Worm (Caenorhabditis elegans) whole organism, L1 larva: ENCODE data around the gene fbl-1.
A peak's percentile ranks its signal among the peaks of the same experiment; 100 is the strongest.

ENCODE experiments used
- C04F5.9 ChIP-seq: sonication (generic microtip); optimal IDR thresholded peaks from 2 replicates; lab custom pipeline; 2016; ENCODE audit warnings: missing genetic modification characterization, missing compliant biosample characterization
- C34B4.2 ChIP-seq: sonication (generic microtip); optimal IDR thresholded peaks from 2 replicates; lab custom pipeline; 2017; ENCODE audit warnings: mild to moderate bottlenecking, missing genetic modification characterization, missing compliant biosample characterization
- F16B12.6 ChIP-seq: fragments of 150-350 bp; optimal IDR thresholded peaks from 2 replicates; lab custom pipeline; 2014; ENCODE audit warnings: missing biosample characterization, missing genetic modification characterization
- Y116A8C.19 ChIP-seq: sonication (generic microtip); optimal IDR thresholded peaks from 2 replicates; lab custom pipeline; 2016; ENCODE audit warnings: missing compliant biosample characterization, missing genetic modification characterization, borderline replicate concordance
- aha-1 ChIP-seq: fragments of 150-350 bp; optimal IDR thresholded peaks from 2 replicates; lab custom pipeline; 2014; ENCODE audit warnings: missing biosample characterization, missing genetic modification characterization
- alr-1 ChIP-seq: fragments of 200-800 bp; sonication (Bioruptor generic); optimal IDR thresholded peaks from 2 replicates; lab custom pipeline; 2018; ENCODE audit warnings: borderline replicate concordance, mild to moderate bottlenecking, missing genetic modification characterization, missing compliant biosample characterization
- aly-2 ChIP-seq: fragments of 150-350 bp; optimal IDR thresholded peaks from 2 replicates; lab custom pipeline; 2014; ENCODE audit warnings: missing biosample characterization, missing genetic modification characterization
- ama-1 ChIP-seq: fragments of 150-350 bp; optimal IDR thresholded peaks from 2 replicates; lab custom pipeline; 2014
- ceh-8 ChIP-seq: fragments of 200-800 bp; sonication (Bioruptor generic); optimal IDR thresholded peaks from 2 replicates; lab custom pipeline; 2018; ENCODE audit warnings: mild to moderate bottlenecking, missing genetic modification characterization, moderate library complexity, missing compliant biosample characterization
- ceh-82 ChIP-seq, 3 experiments: fragments of 150-350 bp in 1 of 3; sonication (generic microtip) in 2 of 3; optimal IDR thresholded peaks; 2 replicates each; lab custom pipeline; 2014 to 2017; ENCODE audit warnings: missing biosample characterization in 3 of 3, missing genetic modification characterization in 3 of 3
- ceh-90 ChIP-seq: sonication (generic microtip); optimal IDR thresholded peaks from 2 replicates; lab custom pipeline; 2016; ENCODE audit warnings: missing genetic modification characterization, missing compliant biosample characterization
- dpl-1 ChIP-seq, 3 experiments: fragments of 150-350 bp in 2 of 3; sonication (generic microtip) in 1 of 3; optimal IDR thresholded peaks; 2 replicates each; lab custom pipeline; 2014 to 2017; ENCODE audit warnings: missing biosample characterization in 3 of 3, missing genetic modification characterization in 3 of 3, missing genetic modification reagents in 3 of 3
- dsc-1 ChIP-seq: sonication (generic microtip); optimal IDR thresholded peaks from 2 replicates; lab custom pipeline; 2016; ENCODE audit warnings: mild to moderate bottlenecking, missing genetic modification characterization, missing compliant biosample characterization
- efl-1 ChIP-seq, 4 experiments: fragments of 150-350 bp; optimal IDR thresholded peaks in 3 of 4; peaks in 1 of 4; 1 replicate in 1 of 4; 2 replicates in 3 of 4; lab custom pipeline; 2014; ENCODE audit warnings: missing biosample characterization in 2 of 4, missing genetic modification characterization in 2 of 4, missing genetic modification reagents in 2 of 4
- efl-3 ChIP-seq: fragments of 200-800 bp; sonication (Bioruptor generic); optimal IDR thresholded peaks from 2 replicates; lab custom pipeline; 2018; ENCODE audit warnings: mild to moderate bottlenecking, missing genetic modification characterization, missing compliant biosample characterization
- egl-13 ChIP-seq: sonication (generic microtip); optimal IDR thresholded peaks from 2 replicates; lab custom pipeline; 2016; ENCODE audit warnings: missing genotype, missing genetic modification reagents, missing genetic modification characterization, missing compliant biosample characterization
- elt-3 ChIP-seq, 6 experiments: fragments of 150-350 bp in 1 of 6; sonication (generic microtip); optimal IDR thresholded peaks; 2 replicates each; lab custom pipeline; 2017 to 2018; ENCODE audit warnings: missing biosample characterization in 6 of 6, missing genetic modification characterization in 6 of 6, inconsistent platforms in 1 of 6
- fkh-10 ChIP-seq: sonication (generic microtip); optimal IDR thresholded peaks from 2 replicates; lab custom pipeline; 2017; ENCODE audit warnings: missing biosample characterization, missing genetic modification reagents, missing genetic modification characterization
- grh-1 ChIP-seq: fragments of 200-800 bp; sonication (Bioruptor generic); IDR thresholded peaks from 2 replicates; pipeline ENCODE4 v1.3.6; 2022; ENCODE audit warnings: missing genetic modification reagents, missing genetic modification characterization, missing compliant biosample characterization
- hlh-17 ChIP-seq: fragments of 200-800 bp; sonication (Bioruptor generic); optimal IDR thresholded peaks from 2 replicates; lab custom pipeline; 2018; ENCODE audit warnings: missing genetic modification characterization, mild to moderate bottlenecking, missing compliant biosample characterization, moderate library complexity, borderline replicate concordance
- hpl-2 ChIP-seq: fragments of 150-350 bp; optimal IDR thresholded peaks from 2 replicates; lab custom pipeline; 2014; ENCODE audit warnings: missing biosample characterization, missing genetic modification reagents, missing genetic modification characterization
- irx-1 ChIP-seq: sonication (generic microtip); optimal IDR thresholded peaks from 2 replicates; lab custom pipeline; 2016; ENCODE audit warnings: missing genetic modification characterization, missing compliant biosample characterization
- isw-1 ChIP-seq: fragments of 200-800 bp; sonication (Bioruptor generic); IDR thresholded peaks from 2 replicates; pipeline ENCODE4 v1.3.6; 2022; ENCODE audit warnings: missing genetic modification characterization, missing compliant biosample characterization
- lin-13 ChIP-seq: fragments of 150-350 bp; optimal IDR thresholded peaks from 2 replicates; lab custom pipeline; 2014; ENCODE audit warnings: missing biosample characterization, missing genetic modification reagents, missing genetic modification characterization
- lin-15B ChIP-seq: fragments of 150-350 bp; sonication (generic microtip); optimal IDR thresholded peaks from 3 replicates; lab custom pipeline; 2014; ENCODE audit warnings: missing biosample characterization, missing genetic modification characterization
- lin-35 ChIP-seq, 2 experiments: fragments of 150-350 bp; optimal IDR thresholded peaks; 2 replicates each; lab custom pipeline; 2014; ENCODE audit warnings: missing biosample characterization in 2 of 2, missing genetic modification characterization in 2 of 2, missing genetic modification reagents in 2 of 2
- lin-39 ChIP-seq: fragments of 150-350 bp; optimal IDR thresholded peaks from 2 replicates; lab custom pipeline; 2014; ENCODE audit warnings: missing biosample characterization, missing genetic modification reagents, missing genetic modification characterization
- mab-9 ChIP-seq: fragments of 200-800 bp; sonication (Bioruptor generic); IDR thresholded peaks from 2 replicates; pipeline ENCODE4 v1.3.6; 2022; ENCODE audit warnings: missing genetic modification reagents, missing genetic modification characterization, missing compliant biosample characterization
- mef-2 ChIP-seq: fragments of 150-350 bp; optimal IDR thresholded peaks from 2 replicates; lab custom pipeline; 2014; ENCODE audit warnings: missing biosample characterization, missing genetic modification characterization
- mep-1 ChIP-seq: fragments of 150-350 bp; optimal IDR thresholded peaks from 2 replicates; lab custom pipeline; 2014; ENCODE audit warnings: missing biosample characterization, missing genetic modification characterization
- nhr-11 ChIP-seq: fragments of 150-350 bp; optimal IDR thresholded peaks from 2 replicates; lab custom pipeline; 2014; ENCODE audit warnings: missing biosample characterization, missing genetic modification characterization
- nhr-19 ChIP-seq: fragments of 200-800 bp; sonication (Bioruptor generic); conservative IDR thresholded peaks from 2 replicates; pipeline ENCODE4 v1.3.6; 2022; ENCODE audit warnings: missing genetic modification characterization, missing compliant biosample characterization
- nhr-237 ChIP-seq: fragments of 150-350 bp; optimal IDR thresholded peaks from 2 replicates; lab custom pipeline; 2014; ENCODE audit warnings: missing biosample characterization, missing genetic modification characterization
- nhr-28 ChIP-seq: fragments of 150-350 bp; optimal IDR thresholded peaks from 2 replicates; lab custom pipeline; 2014; ENCODE audit warnings: missing biosample characterization, missing genetic modification characterization
- nhr-47 ChIP-seq: sonication (generic microtip); optimal IDR thresholded peaks from 2 replicates; lab custom pipeline; 2016; ENCODE audit warnings: mild to moderate bottlenecking, missing genetic modification characterization, moderate library complexity, missing compliant biosample characterization
- nhr-71 ChIP-seq: sonication (generic microtip); optimal IDR thresholded peaks from 2 replicates; lab custom pipeline; 2016; ENCODE audit warnings: mild to moderate bottlenecking, missing genetic modification characterization, moderate library complexity, missing compliant biosample characterization
- nhr-76 ChIP-seq: sonication (generic microtip); optimal IDR thresholded peaks from 2 replicates; lab custom pipeline; 2017; ENCODE audit warnings: missing biosample characterization, missing genetic modification characterization
- nhr-84 ChIP-seq: sonication (generic microtip); optimal IDR thresholded peaks from 2 replicates; lab custom pipeline; 2017; ENCODE audit warnings: missing biosample characterization, missing genetic modification characterization
- nhr-85 ChIP-seq: sonication (generic microtip); peaks from one replicate; lab custom pipeline; 2016; ENCODE audit warnings: missing genetic modification characterization, inconsistent platforms, missing compliant biosample characterization
- nhr-90 ChIP-seq: sonication (generic microtip); optimal IDR thresholded peaks from 2 replicates; lab custom pipeline; 2016; ENCODE audit warnings: mild to moderate bottlenecking, missing genetic modification characterization, missing compliant biosample characterization; ENCODE audit not compliant: poor library complexity
- pqm-1 ChIP-seq: sonication (generic microtip); optimal IDR thresholded peaks from 3 replicates; lab custom pipeline; 2017; ENCODE audit warnings: missing biosample characterization, missing genetic modification characterization
- skn-1 ChIP-seq: fragments of 150-350 bp; optimal IDR thresholded peaks from 2 replicates; lab custom pipeline; 2014; ENCODE audit warnings: missing biosample characterization, missing genetic modification characterization
- snpc-4 ChIP-seq: fragments of 150-350 bp; optimal IDR thresholded peaks from 2 replicates; lab custom pipeline; 2014; ENCODE audit warnings: missing biosample characterization, missing genetic modification characterization
- sptf-1 ChIP-seq: fragments of 150-350 bp; optimal IDR thresholded peaks from 2 replicates; lab custom pipeline; 2014; ENCODE audit warnings: missing biosample characterization, missing genetic modification characterization
- tbx-2 ChIP-seq: sonication (generic microtip); optimal IDR thresholded peaks from 2 replicates; lab custom pipeline; 2016; ENCODE audit warnings: missing genetic modification characterization, missing compliant biosample characterization
- tlp-1 ChIP-seq: fragments of 150-350 bp; optimal IDR thresholded peaks from 2 replicates; lab custom pipeline; 2014; ENCODE audit warnings: missing biosample characterization, missing genetic modification characterization
- unc-130 ChIP-seq: fragments of 150-350 bp; optimal IDR thresholded peaks from 2 replicates; lab custom pipeline; 2017; ENCODE audit warnings: missing biosample characterization, missing genetic modification characterization, inconsistent platforms
- unc-30 ChIP-seq: sonication (generic microtip); optimal IDR thresholded peaks from 2 replicates; lab custom pipeline; 2017; ENCODE audit warnings: missing biosample characterization, missing genetic modification characterization
- unc-62 ChIP-seq: fragments of 150-350 bp; optimal IDR thresholded peaks from 2 replicates; lab custom pipeline; 2014; ENCODE audit warnings: missing biosample characterization, missing genetic modification reagents, missing genetic modification characterization
- unc-86 ChIP-seq: sonication (generic microtip); optimal IDR thresholded peaks from 2 replicates; lab custom pipeline; 2016; ENCODE audit warnings: missing genetic modification characterization, missing compliant biosample characterization
- vab-15 ChIP-seq: sonication (generic microtip); optimal IDR thresholded peaks from 2 replicates; lab custom pipeline; 2017; ENCODE audit warnings: missing genotype, mild to moderate bottlenecking, missing genetic modification characterization, missing compliant biosample characterization
- xbp-1 ChIP-seq: sonication (generic microtip); optimal IDR thresholded peaks from 2 replicates; lab custom pipeline; 2016; ENCODE audit warnings: missing genetic modification characterization, missing compliant biosample characterization
- zip-4 ChIP-seq: fragments of 200-800 bp; sonication (Bioruptor generic); optimal IDR thresholded peaks from 2 replicates; lab custom pipeline; 2018; ENCODE audit warnings: mild to moderate bottlenecking, missing genetic modification characterization, moderate library complexity, missing compliant biosample characterization
- ztf-4 ChIP-seq: fragments of 150-350 bp; optimal IDR thresholded peaks from 2 replicates; lab custom pipeline; 2014; ENCODE audit warnings: missing biosample characterization, missing genetic modification characterization

fbl-1 gene

DNA sequence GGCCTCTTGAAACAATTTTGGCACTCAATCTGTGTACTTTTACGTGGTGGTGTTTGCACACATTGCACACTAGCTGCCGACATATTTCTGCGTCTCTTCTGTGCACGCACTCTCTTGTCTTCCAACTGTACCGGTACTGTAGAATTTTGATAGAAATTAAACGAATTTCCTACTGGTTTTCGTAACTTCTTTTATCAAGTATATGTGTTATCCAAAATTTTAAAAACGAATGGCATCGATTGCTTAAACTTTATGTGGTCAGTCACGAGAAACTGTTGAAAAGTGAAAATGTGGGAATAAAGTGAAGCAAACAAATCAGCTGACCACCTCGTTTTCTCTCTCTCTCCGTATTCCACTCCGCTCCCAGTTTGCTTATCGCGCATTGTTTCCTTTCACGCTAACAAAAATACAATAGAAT is 27.2 kb upstream of the fbl-1 start:
- TF ChIP-seq tbx-2 (tag; lab: Kevin White, UChicago): peak; percentile 15
- TF ChIP-seq hpl-2: no peak
- peak; percentile 45 for TF ChIP-seq nhr-90
- no peak for TF ChIP-seq alr-1 (tag; lab: Kevin White, UChicago)
- TF ChIP-seq ceh-90 (tag; lab: Kevin White, UChicago): no peak
- no peak for TF ChIP-seq Y116A8C.19 (tag; lab: Kevin White, UChicago)
- TF ChIP-seq isw-1 (GFP tag; lab: Robert Waterston, UW): peak; percentile 18; the same call in 1 of the 2 replicates
- TF ChIP-seq mab-9: no peak
- TF ChIP-seq sptf-1 (tag; lab: Kevin White, UChicago): no peak
- no peak for TF ChIP-seq nhr-19
- no peak for TF ChIP-seq efl-3
- no peak for TF ChIP-seq lin-13 (GFP tag; lab: Kevin White, UChicago)
- peak in 1 of 6 experiments; percentile 51 for TF ChIP-seq elt-3 (tag; optimal IDR thresholded peaks at IDR 0.05; lab: Kevin White, UChicago)
- no peak for TF ChIP-seq egl-13 (tag; lab: Kevin White, UChicago)
- TF ChIP-seq grh-1 (GFP tag; lab: Robert Waterston, UW): peak; percentile 41; the same call in 1 of the 2 replicates
- peak; percentile 49 for TF ChIP-seq ama-1
- TF ChIP-seq mep-1: peak; percentile 72
- TF ChIP-seq irx-1 (tag; lab: Kevin White, UChicago): no peak
- TF ChIP-seq C04F5.9 (tag; lab: Kevin White, UChicago): no peak
- TF ChIP-seq tlp-1 (tag; lab: Kevin White, UChicago): no peak
- TF ChIP-seq aly-2 (tag; lab: Kevin White, UChicago): no peak
- TF ChIP-seq xbp-1 (tag; lab: Kevin White, UChicago): peak; percentile 34
- no peak for TF ChIP-seq lin-15B (tag; lab: Kevin White, UChicago)
- peak; percentile 82 for TF ChIP-seq F16B12.6
- TF ChIP-seq nhr-84 (tag; lab: Kevin White, UChicago): no peak
- TF ChIP-seq mef-2: no peak
- TF ChIP-seq nhr-85 (tag; lab: Kevin White, UChicago): peak; percentile 79
- peak in 2 of 3 experiments; percentile 33 to 37 for TF ChIP-seq dpl-1 (GFP tag; optimal IDR thresholded peaks at IDR 0.05; lab: Kevin White, UChicago)
- TF ChIP-seq nhr-11: no peak
- peak; percentile 15 for TF ChIP-seq ztf-4 (tag; lab: Kevin White, UChicago)
- TF ChIP-seq dsc-1 (tag; lab: Kevin White, UChicago): no peak
- TF ChIP-seq lin-39 (tag; lab: Kevin White, UChicago): no peak
- TF ChIP-seq snpc-4: peak; percentile 89
- no peak for TF ChIP-seq C34B4.2 (tag; lab: Kevin White, UChicago)
- TF ChIP-seq vab-15 (tag; lab: Kevin White, UChicago): no peak
- peak; percentile 33 to 71 for TF ChIP-seq lin-35 (GFP tag; optimal IDR thresholded peaks at IDR 0.05; lab: Kevin White, UChicago)
- TF ChIP-seq nhr-76 (tag; lab: Kevin White, UChicago): no peak
- peak; percentile 40 for TF ChIP-seq nhr-47 (tag; lab: Kevin White, UChicago)
- peak; percentile 49 to 59 for TF ChIP-seq efl-1 (optimal IDR thresholded peaks at IDR 0.05; lab: Kevin White, UChicago)
- peak; percentile 51 to 95 for TF ChIP-seq efl-1 (GFP tag; optimal IDR thresholded peaks at IDR 0.05 in 1 of 2; lab: Kevin White, UChicago)
- TF ChIP-seq aha-1 (tag; lab: Kevin White, UChicago): no peak
- TF ChIP-seq hlh-17: no peak
- TF ChIP-seq zip-4 (GFP tag; lab: Kevin White, UChicago): no peak
- no peak for TF ChIP-seq ceh-8 (GFP tag; lab: Kevin White, UChicago)
- TF ChIP-seq fkh-10 (GFP tag; lab: Kevin White, UChicago): no peak
- TF ChIP-seq nhr-237 (tag; lab: Kevin White, UChicago): no peak
- TF ChIP-seq unc-30 (tag; lab: Kevin White, UChicago): no peak
- TF ChIP-seq nhr-71 (tag; lab: Kevin White, UChicago): peak; percentile 60
- no peak for TF ChIP-seq unc-86 (tag; lab: Kevin White, UChicago)
- TF ChIP-seq nhr-28 (tag; lab: Kevin White, UChicago): no peak
- no peak for TF ChIP-seq pqm-1
- no peak for TF ChIP-seq skn-1
- no peak for TF ChIP-seq ceh-82 (tag; optimal IDR thresholded peaks at IDR 0.05; lab: Kevin White, UChicago)
- TF ChIP-seq unc-62: no peak
- no peak for TF ChIP-seq unc-130
